Worm (Caenorhabditis elegans) whole organism, L2 larva: ENCODE results near the gene T10D4.14.
"Not testable (repeated sequence)": the region's sequence is repeated elsewhere in the genome, so short reads cannot be mapped to it uniquely, and the experiment has no call there.

ENCODE experiments used
- C34F6.9 ChIP-seq: fragments of 150-350 bp; optimal IDR thresholded peaks from 2 replicates; lab custom pipeline; 2014; ENCODE audit warnings: missing biosample characterization, missing genetic modification characterization
- F13H6.1 ChIP-seq: sonication (generic microtip); optimal IDR thresholded peaks from 2 replicates; lab custom pipeline; 2016; ENCODE audit warnings: missing genetic modification characterization, missing compliant biosample characterization
- R02D3.7 ChIP-seq: fragments of 150-350 bp; optimal IDR thresholded peaks from 2 replicates; lab custom pipeline; 2014; ENCODE audit warnings: missing biosample characterization, missing genetic modification characterization
- ZK546.5 ChIP-seq: sonication (generic microtip); optimal IDR thresholded peaks from 2 replicates; lab custom pipeline; 2017; ENCODE audit warnings: missing biosample characterization, missing genetic modification characterization
- alr-1 ChIP-seq: fragments of 150-350 bp; optimal IDR thresholded peaks from 2 replicates; lab custom pipeline; 2014; ENCODE audit warnings: missing biosample characterization, missing genetic modification characterization
- ama-1 ChIP-seq: fragments of 150-350 bp; optimal IDR thresholded peaks from 2 replicates; lab custom pipeline; 2018; ENCODE audit warnings: inconsistent platforms
- blmp-1 ChIP-seq: sonication (generic microtip); optimal IDR thresholded peaks from 2 replicates; lab custom pipeline; 2017; ENCODE audit warnings: missing genetic modification characterization, mild to moderate bottlenecking, missing compliant biosample characterization, antibody characterized with exemption, moderate library complexity; ENCODE audit not compliant: insufficient read depth
- ceh-16 ChIP-seq: fragments of 150-350 bp; optimal IDR thresholded peaks from 2 replicates; lab custom pipeline; 2014; ENCODE audit warnings: missing biosample characterization, missing genetic modification characterization
- crh-2 ChIP-seq: sonication (generic microtip); optimal IDR thresholded peaks from 2 replicates; lab custom pipeline; 2017; ENCODE audit warnings: missing biosample characterization, missing genetic modification characterization
- egl-27 ChIP-seq: sonication (generic microtip); optimal IDR thresholded peaks from 3 replicates; lab custom pipeline; 2017; ENCODE audit warnings: missing biosample characterization, missing genetic modification reagents, missing genetic modification characterization
- elt-1 ChIP-seq: fragments of 150-350 bp; optimal IDR thresholded peaks from 2 replicates; lab custom pipeline; 2014; ENCODE audit warnings: missing biosample characterization, missing genetic modification characterization
- elt-3 ChIP-seq: sonication (generic microtip); optimal IDR thresholded peaks from 2 replicates; lab custom pipeline; 2017; ENCODE audit warnings: missing biosample characterization, missing genetic modification characterization
- gmeb-1 ChIP-seq: fragments of 150-350 bp; optimal IDR thresholded peaks from 2 replicates; lab custom pipeline; 2014; ENCODE audit warnings: missing biosample characterization, missing genetic modification characterization
- lin-13 ChIP-seq: fragments of 150-350 bp; optimal IDR thresholded peaks from 2 replicates; lab custom pipeline; 2014; ENCODE audit warnings: missing biosample characterization, missing genetic modification reagents, missing genetic modification characterization
- lin-39 ChIP-seq: fragments of 150-350 bp; optimal IDR thresholded peaks from 2 replicates; lab custom pipeline; 2014; ENCODE audit warnings: missing biosample characterization, missing genetic modification reagents, missing genetic modification characterization
- lsy-2 ChIP-seq, 2 experiments: fragments of 150-350 bp in 1 of 2; sonication (generic microtip) in 1 of 2; optimal IDR thresholded peaks; 2 replicates each; lab custom pipeline; 2014 to 2017; ENCODE audit warnings: missing biosample characterization in 2 of 2, missing genetic modification characterization in 2 of 2
- mab-5 ChIP-seq: fragments of 150-350 bp; optimal IDR thresholded peaks from 2 replicates; lab custom pipeline; 2014; ENCODE audit warnings: missing biosample characterization, missing genetic modification characterization
- mbf-1 ChIP-seq: sonication (generic microtip); optimal IDR thresholded peaks from 2 replicates; lab custom pipeline; 2017; ENCODE audit warnings: missing biosample characterization, missing genetic modification characterization
- mdl-1 ChIP-seq, 2 experiments: fragments of 150-350 bp in 1 of 2; sonication (generic microtip) in 1 of 2; optimal IDR thresholded peaks; 2 replicates each; lab custom pipeline; 2017; ENCODE audit warnings: missing biosample characterization in 2 of 2, missing genetic modification characterization in 2 of 2
- nhr-10 ChIP-seq: sonication (generic microtip); optimal IDR thresholded peaks from 2 replicates; lab custom pipeline; 2017; ENCODE audit warnings: missing biosample characterization, missing genetic modification characterization
- nhr-11 ChIP-seq: fragments of 150-350 bp; optimal IDR thresholded peaks from 2 replicates; lab custom pipeline; 2014; ENCODE audit warnings: missing biosample characterization, missing genetic modification characterization
- nhr-129 ChIP-seq: fragments of 150-350 bp; optimal IDR thresholded peaks from 2 replicates; lab custom pipeline; 2014; ENCODE audit warnings: missing biosample characterization, missing genetic modification characterization
- nhr-21 ChIP-seq: fragments of 150-350 bp; optimal IDR thresholded peaks from 2 replicates; lab custom pipeline; 2014; ENCODE audit warnings: missing biosample characterization, missing genetic modification characterization
- nhr-237 ChIP-seq: fragments of 150-350 bp; optimal IDR thresholded peaks from 2 replicates; lab custom pipeline; 2014; ENCODE audit warnings: missing biosample characterization, missing genetic modification characterization
- nhr-25 ChIP-seq: fragments of 150-350 bp; sonication (generic microtip); optimal IDR thresholded peaks from 3 replicates; lab custom pipeline; 2014; ENCODE audit warnings: missing biosample characterization, missing genetic modification characterization
- nhr-6 ChIP-seq: fragments of 150-350 bp; optimal IDR thresholded peaks from 2 replicates; lab custom pipeline; 2014; ENCODE audit warnings: missing biosample characterization, missing genetic modification characterization
- nhr-77 ChIP-seq: fragments of 150-350 bp; optimal IDR thresholded peaks from 2 replicates; lab custom pipeline; 2014; ENCODE audit warnings: missing biosample characterization, missing genetic modification characterization
- peb-1 ChIP-seq: fragments of 150-350 bp; optimal IDR thresholded peaks from 2 replicates; lab custom pipeline; 2014; ENCODE audit warnings: missing biosample characterization, missing genetic modification characterization
- sem-4 ChIP-seq: fragments of 150-350 bp; optimal IDR thresholded peaks from 2 replicates; lab custom pipeline; 2014; ENCODE audit warnings: missing biosample characterization, missing genetic modification reagents, missing genetic modification characterization
- skn-1 ChIP-seq: sonication (generic microtip); optimal IDR thresholded peaks from 2 replicates; lab custom pipeline; 2017; ENCODE audit warnings: missing biosample characterization, missing genetic modification characterization
- sma-3 ChIP-seq: sonication (generic microtip); optimal IDR thresholded peaks from 2 replicates; lab custom pipeline; 2016; ENCODE audit warnings: missing genetic modification reagents, missing genetic modification characterization, missing compliant biosample characterization
- sma-9 ChIP-seq, 2 experiments: fragments of 150-350 bp in 1 of 2; sonication (generic microtip) in 1 of 2; optimal IDR thresholded peaks; 2 replicates each; lab custom pipeline; 2014 to 2016; ENCODE audit warnings: missing genetic modification characterization in 2 of 2, mild to moderate bottlenecking in 1 of 2, missing biosample characterization in 1 of 2, missing compliant biosample characterization in 1 of 2, missing genetic modification reagents in 1 of 2, moderate library complexity in 1 of 2
- snpc-4 ChIP-seq: fragments of 150-350 bp; optimal IDR thresholded peaks from 2 replicates; lab custom pipeline; 2014; ENCODE audit warnings: missing biosample characterization, missing genetic modification characterization
- unc-39 ChIP-seq: fragments of 150-350 bp; optimal IDR thresholded peaks from 2 replicates; lab custom pipeline; 2014; ENCODE audit warnings: missing biosample characterization, missing genetic modification characterization
- unc-55 ChIP-seq: fragments of 150-350 bp; sonication (generic microtip); optimal IDR thresholded peaks from 3 replicates; lab custom pipeline; 2014; ENCODE audit warnings: missing biosample characterization, missing genetic modification reagents, missing genetic modification characterization
- unc-62 ChIP-seq: fragments of 150-350 bp; optimal IDR thresholded peaks from 2 replicates; lab custom pipeline; 2014; ENCODE audit warnings: missing biosample characterization, missing genetic modification reagents, missing genetic modification characterization
- zag-1 ChIP-seq: fragments of 150-350 bp; optimal IDR thresholded peaks from 2 replicates; lab custom pipeline; 2014; ENCODE audit warnings: missing biosample characterization, missing genetic modification characterization
- ztf-11 ChIP-seq: sonication (generic microtip); optimal IDR thresholded peaks from 2 replicates; lab custom pipeline; 2017; ENCODE audit warnings: missing biosample characterization, missing genetic modification characterization

Gene T10D4.14

ce11 chrII:3149521-3150190 lies 1.9 kb downstream of the T10D4.14 start, which contains the start of the genes T10D4.11 and T10D4.1:
Gene T10D4.11 (minus strand): TSS chrII:3149621.
Gene T10D4.1 (plus strand): TSS chrII:3150140.
- TF ChIP-seq nhr-10 (tag; lab: Kevin White, UChicago): no peak
- TF ChIP-seq skn-1: no peak
- no peak for TF ChIP-seq C34F6.9 (tag; lab: Kevin White, UChicago)
- no peak for TF ChIP-seq alr-1 (tag; lab: Kevin White, UChicago)
- no peak for TF ChIP-seq unc-55 (GFP tag; lab: Kevin White, UChicago)
- no peak for TF ChIP-seq ZK546.5
- TF ChIP-seq peb-1: no peak
- TF ChIP-seq mbf-1: no peak
- TF ChIP-seq unc-62 (GFP tag; lab: Kevin White, UChicago): no peak
- no peak for TF ChIP-seq zag-1 (tag; lab: Kevin White, UChicago)
- TF ChIP-seq nhr-21: no peak
- TF ChIP-seq nhr-77 (tag; lab: Kevin White, UChicago): no peak
- no peak for TF ChIP-seq lsy-2 (tag; optimal IDR thresholded peaks at IDR 0.05; lab: Kevin White, UChicago)

ce11 chrII:3148404-3148803 lies 3.1 kb downstream of the T10D4.14 start:
- TF ChIP-seq alr-1 (tag; lab: Kevin White, UChicago): no peak
- no peak for TF ChIP-seq unc-39 (tag; lab: Kevin White, UChicago)
- no peak for TF ChIP-seq nhr-11
- no peak for TF ChIP-seq lin-39 (tag; lab: Kevin White, UChicago)
- TF ChIP-seq blmp-1 (tag; lab: Kevin White, UChicago): no peak
- no peak for TF ChIP-seq nhr-21
- TF ChIP-seq R02D3.7 (tag; lab: Kevin White, UChicago): no peak
- no peak for TF ChIP-seq mab-5 (tag; lab: Kevin White, UChicago)
- no peak for TF ChIP-seq gmeb-1 (tag; lab: Kevin White, UChicago)
- no peak for TF ChIP-seq unc-55 (GFP tag; lab: Kevin White, UChicago)
- TF ChIP-seq sma-3 (GFP tag; lab: Kevin White, UChicago): no peak
- TF ChIP-seq nhr-77 (tag; lab: Kevin White, UChicago): no peak
- no peak for TF ChIP-seq skn-1

- TF ChIP-seq unc-55 (GFP tag; lab: Kevin White, UChicago) (no peak), ztf-11 (tag; lab: Kevin White, UChicago) (no peak), ama-1 (lab: Kevin White, UChicago) (no peak), elt-3 (tag; lab: Kevin White, UChicago) (no peak), R02D3.7 (tag; lab: Kevin White, UChicago) (no peak), sma-9 (GFP tag; optimal IDR thresholded peaks at IDR 0.05; lab: Kevin White, UChicago) (no peak), sma-9 (tag; optimal IDR thresholded peaks at IDR 0.05; lab: Kevin White, UChicago) (no peak), nhr-237 (tag; lab: Kevin White, UChicago) (no peak)
Observed at ce11 chrII:3145842-3146241, 5.7 kb downstream of the T10D4.14 start, which contains the start of gene T10D4.15. Gene T10D4.15 (plus strand): TSS chrII:3146142.

- not testable (repeated sequence) for TF ChIP-seq nhr-77, nhr-10, crh-2 (tag; lab: Kevin White, UChicago)
Observed at ce11 chrII:3144552-3144951, 7.0 kb downstream of the T10D4.14 start, which contains the start of gene sri-43. Gene sri-43 (minus strand): TSS chrII:3144652.

- not testable (repeated sequence) for TF ChIP-seq snpc-4, unc-39, sem-4 (tag; lab: Kevin White, UChicago)
Observed at ce11 chrII:3142855-3143254, 8.7 kb downstream of the T10D4.14 start, which contains the start of gene sri-42. Gene sri-42 (minus strand): TSS chrII:3142955.

- no peak for TF ChIP-seq nhr-129 (tag; lab: Kevin White, UChicago)
- no peak for TF ChIP-seq sma-3 (GFP tag; lab: Kevin White, UChicago)
- TF ChIP-seq egl-27 (tag; lab: Kevin White, UChicago): no peak
- TF ChIP-seq nhr-77 (tag; lab: Kevin White, UChicago): no peak
- TF ChIP-seq ceh-16 (tag; lab: Kevin White, UChicago): no peak
- no peak for TF ChIP-seq nhr-25 (tag; lab: Kevin White, UChicago)
- TF ChIP-seq skn-1: no peak
- TF ChIP-seq ama-1 (lab: Kevin White, UChicago): no peak
- no peak for TF ChIP-seq nhr-6 (tag; lab: Kevin White, UChicago)
- TF ChIP-seq lin-39 (tag; lab: Kevin White, UChicago): no peak
- TF ChIP-seq mdl-1 (tag; optimal IDR thresholded peaks at IDR 0.05; lab: Kevin White, UChicago): no peak
- no peak for TF ChIP-seq lin-13 (GFP tag; lab: Kevin White, UChicago)
- no peak for TF ChIP-seq alr-1 (tag; lab: Kevin White, UChicago)
- no peak for TF ChIP-seq elt-1 (tag; lab: Kevin White, UChicago)
- TF ChIP-seq unc-55 (GFP tag; lab: Kevin White, UChicago): no peak
- TF ChIP-seq F13H6.1 (tag; lab: Kevin White, UChicago): no peak
- TF ChIP-seq mab-5 (tag; lab: Kevin White, UChicago): no peak
- TF ChIP-seq, all 48 proteins: peak for 0
Observed at ce11 chrII:3137804-3138203, 13.7 kb downstream of the T10D4.14 start, which contains the start of gene sri-54. Gene sri-54 (minus strand): TSS chrII:3137904.
